Worm (Caenorhabditis elegans) whole organism, young adult: Measurements from ENCODE around the gene abu-13.
A peak's percentile ranks its signal among the peaks of the same experiment; 100 is the strongest.

ENCODE experiments used
- B0019.2 ChIP-seq: fragments of 200-800 bp; sonication (Bioruptor generic); conservative IDR thresholded peaks from 2 replicates; pipeline ENCODE4 v1.3.6; 2022; ENCODE audit warnings: missing genetic modification reagents, missing genetic modification characterization, missing compliant biosample characterization
- B0261.1 ChIP-seq: sonication (generic microtip); optimal IDR thresholded peaks from 2 replicates; lab custom pipeline; 2016; ENCODE audit warnings: mild to moderate bottlenecking, missing genetic modification characterization, moderate library complexity, missing compliant biosample characterization
- D2030.7 ChIP-seq: fragments of 200-800 bp; sonication (Bioruptor generic); IDR thresholded peaks from 2 replicates; pipeline ENCODE4 v1.3.6; 2022; ENCODE audit warnings: missing genetic modification reagents, missing genetic modification characterization, missing compliant biosample characterization
- F10E7.11 ChIP-seq: sonication (generic microtip); optimal IDR thresholded peaks from 2 replicates; lab custom pipeline; 2017; ENCODE audit warnings: mild to moderate bottlenecking, missing genetic modification characterization, moderate library complexity, missing compliant biosample characterization
- F23B12.7 ChIP-seq: sonication (generic microtip); optimal IDR thresholded peaks from 2 replicates; lab custom pipeline; 2017; ENCODE audit warnings: missing genetic modification characterization, mild to moderate bottlenecking, missing compliant biosample characterization, antibody characterized with exemption, moderate library complexity; ENCODE audit not compliant: insufficient read depth
- F37B4.10 ChIP-seq: fragments of 200-800 bp; sonication (Bioruptor generic); IDR thresholded peaks from 2 replicates; pipeline ENCODE4 v1.3.6; 2022; ENCODE audit warnings: missing genetic modification characterization, missing compliant biosample characterization
- F49E8.2 ChIP-seq: sonication (generic microtip); optimal IDR thresholded peaks from 3 replicates; lab custom pipeline; 2017; ENCODE audit warnings: missing genetic modification characterization, mild to moderate bottlenecking, missing compliant biosample characterization, antibody characterized with exemption, moderate library complexity; ENCODE audit not compliant: insufficient read depth
- F57C9.4 ChIP-seq: sonication (generic microtip); optimal IDR thresholded peaks from 2 replicates; lab custom pipeline; 2017; ENCODE audit warnings: mild to moderate bottlenecking, missing genetic modification characterization, missing compliant biosample characterization
- K12H6.12 ChIP-seq: fragments of 200-800 bp; sonication (Bioruptor generic); optimal IDR thresholded peaks from 2 replicates; lab custom pipeline; 2018; ENCODE audit warnings: mild to moderate bottlenecking, missing genetic modification characterization, missing compliant biosample characterization
- Y67H2A.10 ChIP-seq: fragments of 200-800 bp; sonication (Bioruptor generic); conservative IDR thresholded peaks from 2 replicates; pipeline ENCODE4 v1.3.6; 2022; ENCODE audit warnings: missing genetic modification reagents, missing genetic modification characterization, missing compliant biosample characterization
- ZK185.1 ChIP-seq: sonication (generic microtip); optimal IDR thresholded peaks from 2 replicates; lab custom pipeline; 2016; ENCODE audit warnings: mild to moderate bottlenecking, missing genetic modification characterization, missing compliant biosample characterization; ENCODE audit not compliant: poor library complexity, severe bottlenecking
- ama-1 ChIP-seq, 3 experiments: fragments of 150-350 bp in 1 of 3; sonication (generic microtip) in 2 of 3; optimal IDR thresholded peaks; 2 replicates each; lab custom pipeline; 2014 to 2018; ENCODE audit warnings: missing biosample characterization in 2 of 3, missing genetic modification characterization in 2 of 3, missing genetic modification reagents in 2 of 3
- aptf-2 ChIP-seq: fragments of 200-800 bp; sonication (Bioruptor generic); conservative IDR thresholded peaks from 2 replicates; pipeline ENCODE4 v1.3.6; 2022; ENCODE audit warnings: missing genetic modification reagents, missing genetic modification characterization, missing compliant biosample characterization
- athp-1 ChIP-seq: sonication (generic microtip); optimal IDR thresholded peaks from 2 replicates; lab custom pipeline; 2017; ENCODE audit warnings: mild to moderate bottlenecking, missing genetic modification characterization, missing compliant biosample characterization
- attf-3 ChIP-seq: fragments of 200-800 bp; sonication (Bioruptor generic); conservative IDR thresholded peaks from 2 replicates; pipeline ENCODE4 v1.3.6; 2022; ENCODE audit warnings: missing genetic modification reagents, missing genetic modification characterization, missing compliant biosample characterization
- attf-6 ChIP-seq: fragments of 200-800 bp; sonication (Bioruptor generic); IDR thresholded peaks from 2 replicates; pipeline ENCODE4 v1.3.6; 2022; ENCODE audit warnings: missing genetic modification reagents, missing genetic modification characterization, missing compliant biosample characterization
- ccch-3 ChIP-seq: fragments of 200-800 bp; sonication (Bioruptor generic); optimal IDR thresholded peaks from 2 replicates; lab custom pipeline; 2018; ENCODE audit warnings: mild to moderate bottlenecking, missing genetic modification characterization, missing compliant biosample characterization
- cebp-1 ChIP-seq, 2 experiments: fragments of 200-800 bp in 1 of 2; sonication (Bioruptor generic) in 1 of 2; sonication (generic microtip) in 1 of 2; IDR thresholded peaks in 1 of 2; optimal IDR thresholded peaks in 1 of 2; 2 replicates each; pipeline versions ENCODE4 v1.3.6 to Lab custom; 2017 to 2022; ENCODE audit warnings: missing compliant biosample characterization in 2 of 2, missing genetic modification characterization in 2 of 2, mild to moderate bottlenecking in 1 of 2, missing genetic modification reagents in 1 of 2, moderate library complexity in 1 of 2
- dpl-1 ChIP-seq: fragments of 150-350 bp; optimal IDR thresholded peaks from 2 replicates; lab custom pipeline; 2014; ENCODE audit warnings: missing biosample characterization, missing genetic modification reagents, missing genetic modification characterization
- egrh-3 ChIP-seq: fragments of 200-800 bp; sonication (Bioruptor generic); IDR thresholded peaks from 2 replicates; pipeline ENCODE4 v1.3.6; 2022; ENCODE audit warnings: missing genetic modification reagents, missing genetic modification characterization, missing compliant biosample characterization
- ets-4 ChIP-seq: fragments of 200-800 bp; sonication (Bioruptor generic); optimal IDR thresholded peaks from 2 replicates; lab custom pipeline; 2018; ENCODE audit warnings: mild to moderate bottlenecking, missing genetic modification characterization, missing compliant biosample characterization
- him-1 ChIP-seq: sonication (generic microtip); optimal IDR thresholded peaks from 2 replicates; lab custom pipeline; 2016; ENCODE audit warnings: missing genotype, missing genetic modification reagents, missing genetic modification characterization, missing compliant biosample characterization
- hlh-26 ChIP-seq: fragments of 200-800 bp; sonication (Bioruptor generic); conservative IDR thresholded peaks from 2 replicates; pipeline ENCODE4 v1.3.6; 2022; ENCODE audit warnings: missing genetic modification reagents, missing genetic modification characterization, missing compliant biosample characterization
- hmg-1.2 ChIP-seq: fragments of 200-800 bp; sonication (Bioruptor generic); IDR thresholded peaks from 2 replicates; pipeline ENCODE4 v1.3.6; 2022; ENCODE audit warnings: missing genetic modification reagents, missing genetic modification characterization, missing compliant biosample characterization
- hrde-1 ChIP-seq: sonication (generic microtip); optimal IDR thresholded peaks from 2 replicates; lab custom pipeline; 2016; ENCODE audit warnings: missing genetic modification characterization, mild to moderate bottlenecking, missing compliant biosample characterization, moderate library complexity, missing genotype, missing genetic modification reagents, borderline replicate concordance
- lin-35 ChIP-seq, 3 experiments: fragments of 150-350 bp in 2 of 3; sonication (generic microtip) in 1 of 3; optimal IDR thresholded peaks; 2 replicates each; lab custom pipeline; 2014 to 2018; ENCODE audit warnings: missing biosample characterization in 3 of 3, missing genetic modification characterization in 3 of 3, missing genetic modification reagents in 3 of 3
- lin-40 ChIP-seq: sonication (generic microtip); optimal IDR thresholded peaks from 2 replicates; lab custom pipeline; 2016; ENCODE audit warnings: missing genetic modification characterization, mild to moderate bottlenecking, missing compliant biosample characterization, missing genotype, missing genetic modification reagents
- lsl-1 ChIP-seq: fragments of 200-800 bp; sonication (Bioruptor generic); optimal IDR thresholded peaks from 2 replicates; lab custom pipeline; 2018; ENCODE audit warnings: mild to moderate bottlenecking, missing genetic modification characterization, moderate library complexity, missing compliant biosample characterization
- lsy-27 ChIP-seq: sonication (generic microtip); optimal IDR thresholded peaks from 2 replicates; lab custom pipeline; 2017; ENCODE audit warnings: missing genetic modification characterization, mild to moderate bottlenecking, missing compliant biosample characterization, antibody characterized with exemption, missing genotype, borderline replicate concordance; ENCODE audit not compliant: insufficient read depth
- madf-8 ChIP-seq: fragments of 200-800 bp; sonication (Bioruptor generic); conservative IDR thresholded peaks from 2 replicates; pipeline ENCODE4 v1.3.6; 2022; ENCODE audit warnings: missing genetic modification reagents, missing genetic modification characterization, missing compliant biosample characterization
- mcd-1 ChIP-seq: fragments of 200-800 bp; sonication (Bioruptor generic); IDR thresholded peaks from 2 replicates; pipeline ENCODE4 v1.3.6; 2022; ENCODE audit warnings: missing genetic modification reagents, missing genetic modification characterization, missing compliant biosample characterization
- nfya-1 ChIP-seq: sonication (generic microtip); optimal IDR thresholded peaks from 2 replicates; lab custom pipeline; 2017; ENCODE audit warnings: antibody characterized with exemption, missing compliant biosample characterization, missing genetic modification characterization, borderline replicate concordance; ENCODE audit not compliant: insufficient read depth
- nfya-2 ChIP-seq: fragments of 200-800 bp; sonication (Bioruptor generic); IDR thresholded peaks from 2 replicates; pipeline ENCODE4 v1.3.6; 2022; ENCODE audit warnings: missing genetic modification reagents, missing genetic modification characterization, missing compliant biosample characterization
- nhr-80 ChIP-seq: sonication (generic microtip); optimal IDR thresholded peaks from 2 replicates; lab custom pipeline; 2016; ENCODE audit warnings: missing genetic modification characterization, missing compliant biosample characterization
- pha-4 ChIP-seq: fragments of 150-350 bp; sonication (generic microtip); optimal IDR thresholded peaks from 2 replicates; lab custom pipeline; 2014; ENCODE audit warnings: missing biosample characterization, missing genetic modification reagents, missing genetic modification characterization
- rcor-1 ChIP-seq: fragments of 200-800 bp; sonication (Bioruptor generic); IDR thresholded peaks from 2 replicates; pipeline ENCODE4 v1.3.6; 2022; ENCODE audit warnings: missing genetic modification reagents, missing genetic modification characterization, missing compliant biosample characterization
- repo-1 ChIP-seq: sonication (generic microtip); optimal IDR thresholded peaks from 2 replicates; lab custom pipeline; 2017; ENCODE audit warnings: mild to moderate bottlenecking, missing genetic modification characterization, missing compliant biosample characterization
- xnd-1 ChIP-seq: sonication (generic microtip); optimal IDR thresholded peaks from 2 replicates; lab custom pipeline; 2016; ENCODE audit warnings: missing genotype, missing genetic modification reagents, missing genetic modification characterization, missing compliant biosample characterization
- zfh-2 ChIP-seq: fragments of 200-800 bp; sonication (Bioruptor generic); conservative IDR thresholded peaks from 2 replicates; pipeline ENCODE4 v1.3.6; 2022; ENCODE audit warnings: missing genetic modification reagents, missing genetic modification characterization, missing compliant biosample characterization
- zim-3 ChIP-seq: sonication (generic microtip); optimal IDR thresholded peaks from 2 replicates; lab custom pipeline; 2017; ENCODE audit warnings: mild to moderate bottlenecking, missing genetic modification characterization, moderate library complexity, missing compliant biosample characterization
- ztf-18 ChIP-seq: sonication (generic microtip); optimal IDR thresholded peaks from 2 replicates; lab custom pipeline; 2016; ENCODE audit warnings: missing genotype, mild to moderate bottlenecking, missing genetic modification characterization, missing compliant biosample characterization
- ztf-22 ChIP-seq: fragments of 200-800 bp; sonication (Bioruptor generic); optimal IDR thresholded peaks from 2 replicates; lab custom pipeline; 2018; ENCODE audit warnings: mild to moderate bottlenecking, missing genetic modification characterization, moderate library complexity, missing compliant biosample characterization
- ztf-26 ChIP-seq: sonication (generic microtip); optimal IDR thresholded peaks from 2 replicates; lab custom pipeline; 2017; ENCODE audit warnings: missing genetic modification characterization, missing compliant biosample characterization

abu-13 gene

ce11 chrIII:6968080-6968639, 22.5 kb upstream of the abu-13 start, which contains the start of gene panl-2:
TSS of gene panl-2 (minus strand) at chrIII:6968130.
- TF ChIP-seq B0019.2 (GFP tag; lab: Robert Waterston, UW) (no peak), F37B4.10 (GFP tag; lab: Robert Waterston, UW) (no peak), lin-35 (GFP tag; optimal IDR thresholded peaks at IDR 0.05; lab: Kevin White, UChicago) (peak in 1 of 3 experiments; percentile 52), zfh-2 (GFP tag; lab: Robert Waterston, UW) (no peak), repo-1 (no peak), ztf-26 (tag; lab: Kevin White, UChicago) (no peak), him-1 (tag; lab: Kevin White, UChicago) (no peak), pha-4 (tag; lab: Kevin White, UChicago) (no peak), hrde-1 (tag; lab: Kevin White, UChicago) (no peak), ztf-18 (tag; lab: Kevin White, UChicago) (no peak), zim-3 (tag; lab: Kevin White, UChicago) (no peak), nfya-2 (no peak), nfya-1 (tag; lab: Kevin White, UChicago) (no peak), attf-6 (GFP tag; lab: Robert Waterston, UW) (no peak), ama-1 (optimal IDR thresholded peaks at IDR 0.05; lab: Kevin White, UChicago) (no peak), ama-1 (GFP tag; optimal IDR thresholded peaks at IDR 0.05; lab: Kevin White, UChicago) (no peak), ccch-3 (no peak), attf-3 (GFP tag; lab: Robert Waterston, UW) (peak; percentile 88), B0261.1 (no peak), ets-4 (no peak), F49E8.2 (peak; percentile 47), egrh-3 (GFP tag; lab: Robert Waterston, UW) (peak; percentile 49; the same call in 1 of the 2 replicates)

ce11 chrIII:6961937-6962504, 16.3 kb upstream of the abu-13 start, which contains the start of the genes rpn-6.1 and F57B9.1:
TSS of gene rpn-6.1 (minus strand) at chrIII:6962001.
TSS of gene F57B9.1 (plus strand) at chrIII:6962090.
- TF ChIP-seq cebp-1 (GFP tag; IDR thresholded peaks at IDR 0.05; lab: Robert Waterston, UW) (no peak), cebp-1 (tag; optimal IDR thresholded peaks at IDR 0.05; lab: Kevin White, UChicago) (peak; percentile 22), hmg-1.2 (0 out of 2 replicates have a peak, but pooled peaks have one; percentile 12), ztf-18 (tag; lab: Kevin White, UChicago) (no peak), nhr-80 (peak; percentile 23), F10E7.11 (tag; lab: Kevin White, UChicago) (no peak), lin-40 (no peak), ZK185.1 (tag; lab: Kevin White, UChicago) (peak; percentile 13), aptf-2 (GFP tag; lab: Robert Waterston, UW) (no peak), dpl-1 (no peak)

ce11 chrIII:6961167-6961566, 15.5 kb upstream of the abu-13 start:
- peak; percentile 11 for TF ChIP-seq K12H6.12 (tag; lab: Kevin White, UChicago)
- TF ChIP-seq hlh-26 (GFP tag; lab: Robert Waterston, UW), result no peak
- TF ChIP-seq lsy-27, result peak; percentile 7
- TF ChIP-seq mcd-1, result 0 out of 2 replicates have a peak, but pooled peaks have one; percentile 9
- TF ChIP-seq ztf-22 (GFP tag; lab: Kevin White, UChicago), result no peak
- peak; percentile 69 for TF ChIP-seq D2030.7
- peak; percentile 63 for TF ChIP-seq F23B12.7 (tag; lab: Kevin White, UChicago)
- TF ChIP-seq F10E7.11 (tag; lab: Kevin White, UChicago), result no peak
- TF ChIP-seq athp-1 (tag; lab: Kevin White, UChicago), result no peak
- TF ChIP-seq attf-3 (GFP tag; lab: Robert Waterston, UW), result peak; percentile 71
- peak; percentile 91 for TF ChIP-seq lsl-1 (GFP tag; lab: Kevin White, UChicago)
- TF ChIP-seq madf-8, result peak; percentile 85
- TF ChIP-seq F57C9.4 (tag; lab: Kevin White, UChicago), result no peak
- peak; percentile 75 for TF ChIP-seq xnd-1 (tag; lab: Kevin White, UChicago)
- TF ChIP-seq rcor-1 (GFP tag; lab: Robert Waterston, UW), result peak; percentile 33; the same call in 1 of the 2 replicates
- 0 out of 2 replicates have a peak, but pooled peaks have one; percentile 27 for TF ChIP-seq Y67H2A.10 (GFP tag; lab: Robert Waterston, UW)
